Worm (Caenorhabditis elegans) whole organism, L4/young adult: ENCODE data around the gene ubh-2.

ENCODE experiments used
- W03F9.2 ChIP-seq: fragments of 150-350 bp; optimal IDR thresholded peaks from 2 replicates; lab custom pipeline; 2014; ENCODE audit warnings: missing biosample characterization, missing genetic modification characterization
- dao-5 ChIP-seq: sonication (generic microtip); optimal IDR thresholded peaks from 2 replicates; lab custom pipeline; 2016; ENCODE audit warnings: missing genotype, missing genetic modification characterization, moderate library complexity, missing compliant biosample characterization
- him-1 ChIP-seq: sonication (generic microtip); optimal IDR thresholded peaks from 2 replicates; lab custom pipeline; 2016; ENCODE audit warnings: missing genotype, missing genetic modification reagents, missing genetic modification characterization, missing compliant biosample characterization

DNA sequence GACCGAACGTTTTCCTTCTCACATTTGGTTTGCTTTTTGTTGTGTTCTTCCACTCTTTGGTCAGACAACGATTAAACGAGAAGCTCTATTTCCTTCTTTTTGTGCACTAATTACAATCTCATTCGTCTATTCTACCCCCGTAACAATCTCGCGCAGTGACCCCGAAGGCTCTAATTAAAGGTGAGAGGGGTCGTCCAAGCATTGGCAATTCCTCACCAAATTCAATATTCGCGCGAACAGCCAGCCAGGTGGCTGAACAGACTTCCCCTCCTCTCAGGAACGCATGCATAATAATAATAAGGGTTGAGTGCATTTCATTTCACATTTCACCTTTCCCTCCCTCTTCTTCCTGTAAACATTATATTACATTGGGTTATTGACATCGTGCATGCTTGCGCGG is 24.5 kb downstream of the ubh-2 start:
- TF ChIP-seq him-1 (tag; lab: Kevin White, UChicago) (no peak), W03F9.2 (tag; lab: Kevin White, UChicago) (no peak), dao-5 (no peak)
